Fruit fly (Drosophila melanogaster): ENCODE data around the gene CG32022.
A peak's percentile ranks its signal among the peaks of the same experiment; 100 is the strongest.

Gene CG32022

DNA sequence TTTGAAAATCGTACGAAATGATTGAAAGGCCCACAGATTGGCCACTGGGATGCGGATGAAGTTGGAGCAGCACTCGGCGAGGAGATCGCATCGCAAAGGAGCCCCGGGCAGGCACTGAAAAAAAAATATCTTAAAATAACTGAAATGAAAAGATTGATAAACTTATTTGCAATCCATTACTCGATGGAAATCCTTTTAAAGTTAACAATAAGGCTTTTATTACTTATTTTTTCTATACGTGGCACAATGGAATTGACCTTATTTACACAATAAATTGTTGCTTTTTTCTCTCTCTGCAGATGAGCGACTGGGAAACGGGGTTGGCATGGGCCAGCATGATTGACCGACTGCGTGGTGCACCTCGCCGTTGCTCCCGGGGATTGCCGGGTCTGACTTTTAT, 30.2 kb upstream of the CG32022 start (continued):
- no peak for TF ChIP-seq trem (tag; optimal IDR thresholded peaks at IDR 0.05)
- no peak for TF ChIP-seq corto (GFP tag; optimal IDR thresholded peaks at IDR 0.05)
- TF ChIP-seq ato (GFP tag; IDR thresholded peaks at IDR 0.05; ENCODE audit: partially characterized antibody) = no peak
- TF ChIP-seq CG9609 (GFP tag; optimal IDR thresholded peaks at IDR 0.05) = no peak
- peak; percentile 6 for TF ChIP-seq ems (GFP tag; optimal IDR thresholded peaks at IDR 0.05)
- peak; percentile 2 for TF ChIP-seq Mad (GFP tag; optimal IDR thresholded peaks at IDR 0.05)
- TF ChIP-seq ro (GFP tag; IDR thresholded peaks at IDR 0.05) = no peak
- no peak for TF ChIP-seq Dref (GFP tag; IDR thresholded peaks at IDR 0.05)
- no peak for TF ChIP-seq unc-4 (GFP tag; IDR thresholded peaks at IDR 0.05; ENCODE audit: partially characterized antibody)
- no peak for TF ChIP-seq CG17568 (GFP tag; optimal IDR thresholded peaks at IDR 0.05)
- TF ChIP-seq Ets65A (GFP tag) = peak; percentile 21
- TF ChIP-seq Usf (GFP tag; optimal IDR thresholded peaks at IDR 0.05) = no peak
- peak; percentile 72 for TF ChIP-seq CG17328 (GFP tag; IDR thresholded peaks at IDR 0.05)
- no peak for TF ChIP-seq sima (GFP tag; optimal IDR thresholded peaks at IDR 0.05)
- peak; percentile 2 to 43 for TF ChIP-seq dpn (GFP tag; optimal IDR thresholded peaks at IDR 0.05)
- TF ChIP-seq D19A (tag; optimal IDR thresholded peaks at IDR 0.05) = peak; percentile 44
- TF ChIP-seq CG2712 (tag; optimal IDR thresholded peaks at IDR 0.05) = peak; percentile 56
- no peak for TF ChIP-seq CG12769 (tag; optimal IDR thresholded peaks at IDR 0.05)
- no peak for TF ChIP-seq CG16779 (GFP tag; IDR thresholded peaks at IDR 0.05)
- TF ChIP-seq CG6683 (GFP tag; optimal IDR thresholded peaks at IDR 0.05) = no peak
- peak in 1 of 2 experiments; percentile 35 for TF ChIP-seq Hr78 (GFP tag; optimal IDR thresholded peaks at IDR 0.05)
- TF ChIP-seq Camta (GFP tag; optimal IDR thresholded peaks at IDR 0.05) = peak; percentile 12
- TF ChIP-seq CG31224 (GFP tag; IDR thresholded peaks at IDR 0.05) = no peak
- TF ChIP-seq Hr51 (GFP tag; optimal IDR thresholded peaks at IDR 0.05) = peak in 1 of 2 experiments; percentile 71
- peak; percentile 57 for TF ChIP-seq CG7839 (tag; optimal IDR thresholded peaks at IDR 0.05)
- no peak for TF ChIP-seq CG12236 (GFP tag; optimal IDR thresholded peaks at IDR 0.05)
- peak; percentile 2 for TF ChIP-seq ERR (GFP tag; optimal IDR thresholded peaks at IDR 0.05)
- peak; percentile 49 for TF ChIP-seq pum (GFP tag; optimal IDR thresholded peaks at IDR 0.05)
- TF ChIP-seq jigr1 (GFP tag; IDR thresholded peaks at IDR 0.05) = no peak
- TF ChIP-seq lola (GFP tag; optimal IDR thresholded peaks at IDR 0.05) = no peak
- TF ChIP-seq CG5953 (GFP tag; IDR thresholded peaks at IDR 0.05) = peak; percentile 67
- TF ChIP-seq pita (GFP tag; optimal IDR thresholded peaks at IDR 0.05) = no peak
- no peak for TF ChIP-seq MTF-1 (GFP tag; optimal IDR thresholded peaks at IDR 0.05; ENCODE audit: borderline replicate concordance)
- peak; percentile 40; the same call in 1 of the 2 replicates for TF ChIP-seq Nf-YA (GFP tag; IDR thresholded peaks at IDR 0.05)
- TF ChIP-seq insv (GFP tag; optimal IDR thresholded peaks at IDR 0.05) = no peak
- TF ChIP-seq Dad (GFP tag; optimal IDR thresholded peaks at IDR 0.05) = no peak
- no peak for TF ChIP-seq Hmr (GFP tag; optimal IDR thresholded peaks at IDR 0.05)
- TF ChIP-seq CG18476 (GFP tag; optimal IDR thresholded peaks at IDR 0.05) = no peak
- TF ChIP-seq sens-2 (GFP tag; IDR thresholded peaks at IDR 0.05) = peak; percentile 49; the same call in 1 of the 2 replicates
- TF ChIP-seq ac (GFP tag; optimal IDR thresholded peaks at IDR 0.05) = no peak
- TF ChIP-seq Rfx (GFP tag; IDR thresholded peaks at IDR 0.05) = no peak; the same call in 1 of the 2 replicates
- TF ChIP-seq gcm2 (GFP tag; optimal IDR thresholded peaks at IDR 0.05) = no peak
- no peak for TF ChIP-seq HmgZ (tag; optimal IDR thresholded peaks at IDR 0.05)
- TF ChIP-seq grau (tag; optimal IDR thresholded peaks at IDR 0.05) = peak; percentile 50
- TF ChIP-seq CG12659 (GFP tag; optimal IDR thresholded peaks at IDR 0.05) = peak; percentile 41
- TF ChIP-seq gce (GFP tag; IDR thresholded peaks at IDR 0.05) = 0 out of 3 replicates have a peak, but pooled peaks have one; percentile 40
- no peak for TF ChIP-seq Nf-YC (tag; optimal IDR thresholded peaks at IDR 0.05)
- TF ChIP-seq ssp (GFP tag; IDR thresholded peaks at IDR 0.05) = peak; percentile 44
- TF ChIP-seq oc (tag; optimal IDR thresholded peaks at IDR 0.05) = peak; percentile 65
- TF ChIP-seq Six4 (GFP tag; optimal IDR thresholded peaks at IDR 0.05) = no peak
- TF ChIP-seq fu2 (GFP tag; optimal IDR thresholded peaks at IDR 0.05) = no peak
